Fruit fly (Drosophila melanogaster): ENCODE results near the gene CG8892.

dm6 chr2L:5004677-5005463, 23.5 kb upstream of the CG8892 start:
- no peak for TF ChIP-seq CG8478 (optimal IDR thresholded peaks at IDR 0.05)
- TF ChIP-seq CTCF (optimal IDR thresholded peaks at IDR 0.05): no peak

All from S2 (cell line).